Fruit fly (Drosophila melanogaster) whole organism, embryonic: ENCODE results near the gene CG15406.

Experiments used
- CG11085 ChIP-seq: fragments of 200-800 bp; sonication (Bioruptor generic); IDR thresholded peaks from 2 replicates; pipeline ENCODE4 v1.3.6; 2022; ENCODE audit warnings: missing biosample characterization, missing genetic modification characterization
- CG11696 ChIP-seq: fragments of 200-800 bp; sonication (Bioruptor generic); IDR thresholded peaks from 2 replicates; pipeline ENCODE4 v1.3.6; 2022; ENCODE audit warnings: missing biosample characterization, missing genetic modification characterization
- CG11723 ChIP-seq: fragments of 200-800 bp; sonication (Bioruptor generic); optimal IDR thresholded peaks from 2 replicates; lab custom pipeline; 2017; ENCODE audit warnings: missing biosample characterization, mild to moderate bottlenecking, missing genetic modification characterization
- CG12236 ChIP-seq: fragments of 200-800 bp; sonication (Bioruptor generic); optimal IDR thresholded peaks from 2 replicates; lab custom pipeline; 2016; ENCODE audit warnings: missing biosample characterization, missing genetic modification characterization
- CG16779 ChIP-seq: fragments of 200-800 bp; sonication (Bioruptor generic); IDR thresholded peaks from 2 replicates; pipeline ENCODE4 v1.3.6; 2022; ENCODE audit warnings: missing biosample characterization, missing genetic modification characterization
- CG17186 ChIP-seq: fragments of 200-800 bp; sonication (Bioruptor generic); optimal IDR thresholded peaks from 3 replicates; lab custom pipeline; 2017; ENCODE audit warnings: missing biosample characterization, missing genetic modification reagents, missing genetic modification characterization
- CG17612 ChIP-seq: fragments of 200-800 bp; sonication (Bioruptor generic); IDR thresholded peaks from 2 replicates; pipeline ENCODE4 v1.3.6; 2022; ENCODE audit warnings: missing biosample characterization, missing genetic modification characterization
- CG1832 ChIP-seq: fragments of 200-800 bp; sonication (Bioruptor generic); optimal IDR thresholded peaks from 2 replicates; lab custom pipeline; 2017; ENCODE audit warnings: missing biosample characterization, mild to moderate bottlenecking, missing genetic modification characterization, inconsistent platforms
- CG31365 ChIP-seq: fragments of 200-800 bp; sonication (Bioruptor generic); optimal IDR thresholded peaks from 2 replicates; lab custom pipeline; 2018; ENCODE audit warnings: missing biosample characterization, mild to moderate bottlenecking, missing genetic modification characterization
- CG31388 ChIP-seq: fragments of 200-800 bp; sonication (Bioruptor generic); optimal IDR thresholded peaks from 2 replicates; lab custom pipeline; 2016; ENCODE audit warnings: missing biosample characterization, missing genetic modification characterization
- CG4328 ChIP-seq: fragments of 200-800 bp; sonication (Bioruptor generic); optimal IDR thresholded peaks from 3 replicates; lab custom pipeline; 2017; ENCODE audit warnings: missing biosample characterization, missing genetic modification reagents, missing genetic modification characterization
- CG4617 ChIP-seq: fragments of 200-800 bp; sonication (Bioruptor generic); optimal IDR thresholded peaks from 3 replicates; lab custom pipeline; 2016; ENCODE audit warnings: missing biosample characterization, missing genetic modification characterization, borderline replicate concordance
- CG6254 ChIP-seq: fragments of 200-800 bp; sonication (Bioruptor generic); optimal IDR thresholded peaks from 3 replicates; lab custom pipeline; 2017; ENCODE audit warnings: mild to moderate bottlenecking, missing biosample characterization, missing genetic modification reagents, missing genetic modification characterization
- CG6272 ChIP-seq: fragments of 200-800 bp; sonication (Bioruptor generic); IDR thresholded peaks from 2 replicates; pipeline ENCODE4 v1.3.6; 2022; ENCODE audit warnings: missing biosample characterization, missing genetic modification characterization
- CG7839 ChIP-seq: fragments of 200-800 bp; sonication (Bioruptor generic); optimal IDR thresholded peaks from 3 replicates; lab custom pipeline; 2018; ENCODE audit warnings: missing biosample characterization, mild to moderate bottlenecking, missing genetic modification characterization, moderate library complexity
- CG7963 ChIP-seq: fragments of 200-800 bp; sonication (Bioruptor generic); IDR thresholded peaks from 3 replicates; pipeline ENCODE4 v1.3.6; 2022; ENCODE audit warnings: missing biosample characterization, missing genetic modification characterization; ENCODE audit not compliant: partially characterized antibody
- CG8359 ChIP-seq: fragments of 200-800 bp; sonication (Bioruptor generic); optimal IDR thresholded peaks from 2 replicates; lab custom pipeline; 2017; ENCODE audit warnings: missing biosample characterization, mild to moderate bottlenecking, missing genetic modification characterization, borderline replicate concordance
- CG9727 ChIP-seq: fragments of 200-800 bp; sonication (Bioruptor generic); optimal IDR thresholded peaks from 3 replicates; lab custom pipeline; 2017; ENCODE audit warnings: missing biosample characterization, mild to moderate bottlenecking, missing genetic modification characterization
- CG9876 ChIP-seq: fragments of 200-800 bp; sonication (Bioruptor generic); optimal IDR thresholded peaks from 2 replicates; lab custom pipeline; 2016; ENCODE audit warnings: missing biosample characterization, missing genetic modification characterization
- CHES-1-like ChIP-seq: fragments of 200-800 bp; sonication (Bioruptor generic); optimal IDR thresholded peaks from 2 replicates; lab custom pipeline; 2016; ENCODE audit warnings: missing biosample characterization, missing genetic modification characterization
- CrebB ChIP-seq: fragments of 200-800 bp; sonication (Bioruptor generic); optimal IDR thresholded peaks from 3 replicates; lab custom pipeline; 2018; ENCODE audit warnings: missing biosample characterization, mild to moderate bottlenecking, missing genetic modification characterization
- Dref ChIP-seq: fragments of 200-800 bp; sonication (Bioruptor generic); IDR thresholded peaks from 2 replicates; pipeline ENCODE4 v1.3.6; 2022; ENCODE audit warnings: missing biosample characterization, missing genetic modification characterization
- HLH3B ChIP-seq: fragments of 200-800 bp; sonication (Bioruptor generic); IDR thresholded peaks from 2 replicates; pipeline ENCODE4 v1.3.6; 2022; ENCODE audit warnings: missing biosample characterization, missing genetic modification characterization
- HLH54F ChIP-seq: fragments of 200-800 bp; sonication (Bioruptor generic); optimal IDR thresholded peaks from 3 replicates; lab custom pipeline; 2016; ENCODE audit warnings: missing biosample characterization, missing genetic modification characterization
- HmgZ ChIP-seq: fragments of 200-800 bp; sonication (Bioruptor generic); optimal IDR thresholded peaks from 2 replicates; lab custom pipeline; 2018; ENCODE audit warnings: missing biosample characterization, mild to moderate bottlenecking, missing genetic modification characterization
- Hr78 ChIP-seq, 2 experiments: fragments of 200-800 bp in 1 of 2; fragments of >200 bp in 1 of 2; sonication (Bioruptor generic) in 1 of 2; optimal IDR thresholded peaks; 2 replicates each; lab custom pipeline; 2017 to 2019; ENCODE audit warnings: missing biosample characterization in 2 of 2, missing genetic modification characterization in 2 of 2, mild to moderate bottlenecking in 1 of 2, moderate library complexity in 1 of 2
- bbx ChIP-seq: fragments of 200-800 bp; sonication (Bioruptor generic); IDR thresholded peaks from 2 replicates; pipeline ENCODE4 v1.3.6; 2022; ENCODE audit warnings: missing biosample characterization, missing genetic modification characterization; ENCODE audit not compliant: partially characterized antibody
- bowl ChIP-seq: fragments of 200-800 bp; sonication (Bioruptor generic); IDR thresholded peaks from 2 replicates; pipeline ENCODE4 v1.3.6; 2022; ENCODE audit warnings: missing biosample characterization, missing genetic modification characterization
- btn ChIP-seq: fragments of 200-800 bp; sonication (Bioruptor generic); optimal IDR thresholded peaks from 2 replicates; lab custom pipeline; 2016; ENCODE audit warnings: missing biosample characterization, missing genetic modification characterization
- cwo ChIP-seq: fragments of 200-800 bp; sonication (Bioruptor generic); optimal IDR thresholded peaks from 3 replicates; lab custom pipeline; 2017; ENCODE audit warnings: missing biosample characterization, missing genetic modification characterization, mild to moderate bottlenecking, moderate library complexity, missing genetic modification reagents
- exex ChIP-seq: fragments of 200-800 bp; sonication (Bioruptor generic); optimal IDR thresholded peaks from 4 replicates; lab custom pipeline; 2018; ENCODE audit warnings: missing biosample characterization, mild to moderate bottlenecking, missing genetic modification characterization, moderate library complexity
- fd102C ChIP-seq: fragments of 200-800 bp; sonication (Bioruptor generic); optimal IDR thresholded peaks from 2 replicates; lab custom pipeline; 2018; ENCODE audit warnings: missing biosample characterization, mild to moderate bottlenecking, missing genetic modification characterization, moderate library complexity
- ftz-f1 ChIP-seq: fragments of 200-800 bp; sonication (Bioruptor generic); optimal IDR thresholded peaks from 2 replicates; lab custom pipeline; 2016; ENCODE audit warnings: missing biosample characterization, missing genetic modification characterization
- gt ChIP-seq: fragments of 200-800 bp; sonication (Bioruptor generic); IDR thresholded peaks from 2 replicates; pipeline ENCODE4 v1.3.6; 2022; ENCODE audit warnings: missing biosample characterization, missing genetic modification characterization
- hkb ChIP-seq, 2 experiments: fragments of 200-800 bp in 1 of 2; fragments of >200 bp in 1 of 2; sonication (Bioruptor generic) in 1 of 2; IDR thresholded peaks in 1 of 2; optimal IDR thresholded peaks in 1 of 2; 2 replicates each; pipeline versions ENCODE4 v1.3.6 to Lab custom; 2017 to 2022; ENCODE audit warnings: missing biosample characterization in 1 of 2, missing genetic modification characterization in 1 of 2
- jigr1 ChIP-seq: fragments of 200-800 bp; sonication (Bioruptor generic); IDR thresholded peaks from 3 replicates; pipeline ENCODE4 v1.3.6; 2022; ENCODE audit warnings: missing biosample characterization, missing genetic modification characterization
- mirr ChIP-seq: fragments of 200-800 bp; sonication (Bioruptor generic); optimal IDR thresholded peaks from 3 replicates; lab custom pipeline; 2018; ENCODE audit warnings: missing biosample characterization, mild to moderate bottlenecking, missing genetic modification characterization
- mld ChIP-seq: fragments of 200-800 bp; sonication (Bioruptor generic); IDR thresholded peaks from 3 replicates; pipeline ENCODE4 v1.3.6; 2022; ENCODE audit warnings: missing biosample characterization, missing genetic modification characterization; ENCODE audit not compliant: partially characterized antibody
- nerfin-1 ChIP-seq: fragments of 200-800 bp; sonication (Bioruptor generic); optimal IDR thresholded peaks from 3 replicates; lab custom pipeline; 2019; ENCODE audit warnings: missing biosample characterization, mild to moderate bottlenecking, missing genetic modification characterization, moderate library complexity
- nerfin-2 ChIP-seq: fragments of 200-800 bp; sonication (Bioruptor generic); IDR thresholded peaks from 2 replicates; pipeline ENCODE4 v1.3.6; 2022; ENCODE audit warnings: missing biosample characterization, missing genetic modification characterization; ENCODE audit not compliant: partially characterized antibody
- otp ChIP-seq: fragments of 200-800 bp; sonication (Bioruptor generic); IDR thresholded peaks from 3 replicates; pipeline ENCODE4, ENCODE4 v1.3.6; 2022; ENCODE audit warnings: missing biosample characterization, missing genetic modification characterization
- salm ChIP-seq: fragments of 200-800 bp; sonication (Bioruptor generic); optimal IDR thresholded peaks from 2 replicates; lab custom pipeline; 2018; ENCODE audit warnings: missing biosample characterization, mild to moderate bottlenecking, missing genetic modification characterization
- sna ChIP-seq: fragments of 200-800 bp; sonication (Bioruptor generic); IDR thresholded peaks from 2 replicates; pipeline ENCODE4 v1.3.6; 2022; ENCODE audit warnings: missing biosample characterization, missing genetic modification characterization; ENCODE audit not compliant: partially characterized antibody
- so ChIP-seq: fragments of 200-800 bp; sonication (Bioruptor generic); IDR thresholded peaks from 3 replicates; pipeline ENCODE4 v1.3.6; 2022; ENCODE audit warnings: missing biosample characterization, missing genetic modification characterization
- sqz ChIP-seq: fragments of 200-800 bp; sonication (Bioruptor generic); optimal IDR thresholded peaks from 3 replicates; lab custom pipeline; 2018; ENCODE audit warnings: missing biosample characterization, mild to moderate bottlenecking, missing genetic modification characterization
- wor ChIP-seq: fragments of 200-800 bp; sonication (Bioruptor generic); IDR thresholded peaks from 2 replicates; pipeline ENCODE4 v1.3.6; 2022; ENCODE audit warnings: missing biosample characterization, missing genetic modification characterization
- zen2 ChIP-seq: fragments of 200-800 bp; sonication (Bioruptor generic); IDR thresholded peaks from 3 replicates; pipeline ENCODE4 v1.3.6; 2022; ENCODE audit warnings: missing biosample characterization, missing genetic modification characterization; ENCODE audit not compliant: partially characterized antibody

Gene CG15406

DNA sequence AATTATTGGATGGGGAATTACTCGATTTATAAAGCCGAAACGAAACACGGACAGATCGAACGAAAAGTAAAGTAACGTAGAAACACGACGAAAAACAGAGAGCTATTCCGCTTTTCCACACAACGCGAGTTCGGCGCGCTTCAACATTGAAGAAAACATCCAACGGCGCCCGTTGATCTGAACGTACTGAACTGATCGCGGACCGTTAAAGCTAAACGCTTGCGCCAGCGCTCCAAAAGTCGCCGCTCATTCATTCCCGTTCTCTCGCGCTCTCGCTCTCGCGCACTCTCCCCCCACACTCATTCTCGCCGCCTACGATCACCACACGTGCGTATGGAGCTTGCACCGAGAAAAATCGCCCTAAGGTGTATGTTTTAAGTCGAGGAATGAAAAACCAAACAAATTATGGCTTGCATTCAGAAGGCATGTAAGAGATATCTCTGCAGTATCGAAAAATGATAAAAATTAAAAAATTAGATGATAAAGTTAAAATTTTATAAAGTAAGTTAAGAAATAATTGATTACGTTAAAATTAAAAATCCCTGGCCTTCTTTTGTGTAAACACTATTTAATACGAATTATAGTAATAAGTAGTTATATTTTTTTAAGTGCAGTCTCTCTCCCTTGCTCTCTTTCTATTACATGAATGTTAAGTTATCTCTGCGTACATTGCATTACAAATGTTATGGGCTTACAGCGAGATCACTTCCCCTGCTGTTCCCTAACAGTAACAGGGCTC is 45.8 kb downstream of the CG15406 start, which contains the start of gene E23 (continued):
- TF ChIP-seq CG9727 (GFP tag; lab: Kevin White, UChicago) (peak; percentile 99), hkb (optimal IDR thresholded peaks at IDR 0.05; lab: Kevin White, UChicago) (no peak), hkb (GFP tag; IDR thresholded peaks at IDR 0.05; lab: Robert Waterston, UW) (peak; percentile 99), CG11696 (peak; percentile 88), HmgZ (tag; lab: Kevin White, UChicago) (peak; percentile 98), CG16779 (peak; percentile 94), fd102C (GFP tag; lab: Kevin White, UChicago) (peak; percentile 56), nerfin-2 (no peak), so (GFP tag; lab: Robert Waterston, UW) (peak; percentile 98), otp (GFP tag; lab: Robert Waterston, UW) (peak; percentile 94), exex (peak; percentile 88), Hr78 (GFP tag; optimal IDR thresholded peaks at IDR 0.05; lab: Kevin White, UChicago) (peak in 1 of 2 experiments; percentile 98), jigr1 (GFP tag; lab: Robert Waterston, UW) (peak; percentile 95), CG4617 (GFP tag; lab: Kevin White, UChicago) (peak; percentile 95), mld (GFP tag; lab: Robert Waterston, UW) (peak; percentile 70; the same call in 1 of the 3 replicates), CG9876 (GFP tag; lab: Kevin White, UChicago) (peak; percentile 91), bbx (GFP tag; lab: Robert Waterston, UW) (peak; percentile 69; the same call in 1 of the 2 replicates), HLH54F (GFP tag; lab: Kevin White, UChicago) (peak; percentile 97), CG1832 (GFP tag; lab: Kevin White, UChicago) (no peak), cwo (GFP tag; lab: Kevin White, UChicago) (peak; percentile 100), CG6272 (GFP tag; lab: Robert Waterston, UW) (peak; percentile 97), Dref (GFP tag; lab: Robert Waterston, UW) (no peak), CG7963 (0 out of 3 replicates have a peak, but pooled peaks have one; percentile 36), CrebB (peak; percentile 97), CG8359 (peak; percentile 93), CG17612 (peak; percentile 95), CG17186 (peak; percentile 82), ftz-f1 (GFP tag; lab: Kevin White, UChicago) (peak; percentile 92), btn (peak; percentile 77), nerfin-1 (peak; percentile 98), salm (tag; lab: Kevin White, UChicago) (peak; percentile 98), CG7839 (peak; percentile 99), wor (GFP tag; lab: Robert Waterston, UW) (peak; percentile 98), mirr (peak; percentile 90), sqz (GFP tag; lab: Kevin White, UChicago) (peak; percentile 97), CG6254 (peak; percentile 97), bowl (GFP tag; lab: Robert Waterston, UW) (peak; percentile 94), CG11085 (GFP tag; lab: Robert Waterston, UW) (peak; percentile 95), CHES-1-like (GFP tag; lab: Kevin White, UChicago) (peak; percentile 95), CG31365 (tag; lab: Kevin White, UChicago) (peak; percentile 82), CG12236 (GFP tag; lab: Kevin White, UChicago) (peak; percentile 78), zen2 (GFP tag; lab: Robert Waterston, UW) (no peak; the same call in 2 of the 3 replicates), CG11723 (GFP tag; lab: Kevin White, UChicago) (peak; percentile 99), sna (0 out of 2 replicates have a peak, but pooled peaks have one; percentile 20), CG31388 (GFP tag; lab: Kevin White, UChicago) (peak; percentile 92), HLH3B (GFP tag; lab: Robert Waterston, UW) (peak; percentile 98), CG4328 (GFP tag; lab: Kevin White, UChicago) (peak; percentile 98), gt (GFP tag; lab: Robert Waterston, UW) (peak; percentile 91)
